Worm (Caenorhabditis elegans): ENCODE results near the gene M03F4.4.

M03F4.4 gene

DNA sequence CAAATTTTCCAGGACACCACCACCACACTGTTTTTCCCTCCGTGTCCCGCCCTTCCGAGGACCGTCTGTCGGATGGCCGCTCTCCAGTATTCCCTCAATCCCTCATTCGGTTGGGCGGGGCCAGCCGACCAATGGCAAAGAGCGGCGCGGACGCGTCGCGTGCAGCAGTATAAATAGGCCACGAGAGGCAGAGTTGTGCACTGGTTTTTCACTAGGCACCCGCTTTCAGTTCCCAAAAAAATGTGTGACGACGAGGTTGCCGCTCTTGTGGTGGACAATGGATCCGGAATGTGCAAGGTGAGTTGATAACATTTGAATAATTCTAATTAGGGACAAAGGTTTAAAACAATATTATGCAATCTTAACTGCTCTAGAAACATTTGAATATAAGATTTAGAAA, 3.2 kb upstream of the M03F4.4 start, which contains the start of gene act-4 (continued):
- no peak for TF ChIP-seq nfya-1 (tag; optimal IDR thresholded peaks at IDR 0.05; ENCODE audit: borderline replicate concordance, insufficient read depth)
- TF ChIP-seq tbp1 (GFP tag; optimal IDR thresholded peaks at IDR 0.05): peak; percentile 50
- no peak for TF ChIP-seq hlh-12 (tag; optimal IDR thresholded peaks at IDR 0.05)
- no peak for TF ChIP-seq F22D6.2 (tag; optimal IDR thresholded peaks at IDR 0.05)
- no peak for TF ChIP-seq nhr-179 (tag; optimal IDR thresholded peaks at IDR 0.05)
- TF ChIP-seq F52B5.7 (tag; optimal IDR thresholded peaks at IDR 0.05): peak; percentile 34
- TF ChIP-seq lin-54 (GFP tag; optimal IDR thresholded peaks at IDR 0.05): no peak
- 0 out of 2 replicates have a peak, but pooled peaks have one; percentile 45 for TF ChIP-seq egl-18 (GFP tag; IDR thresholded peaks at IDR 0.05)
- no peak for TF ChIP-seq madf-10 (tag; optimal IDR thresholded peaks at IDR 0.05)
- peak; percentile 97 for TF ChIP-seq zfh-2 (GFP tag; conservative IDR thresholded peaks at IDR 0.05)
- no peak for TF ChIP-seq snpc-4 (GFP tag; optimal IDR thresholded peaks at IDR 0.05)
- no peak for TF ChIP-seq snpc-4 (tag; optimal IDR thresholded peaks at IDR 0.05)
- TF ChIP-seq snpc-1.3 (tag; optimal IDR thresholded peaks at IDR 0.05; ENCODE audit: insufficient read depth): no peak
- TF ChIP-seq dpff-1 (tag; optimal IDR thresholded peaks at IDR 0.05): no peak
- no peak for TF ChIP-seq attf-6 (GFP tag; IDR thresholded peaks at IDR 0.05)
- TF ChIP-seq ekl-4 (GFP tag; IDR thresholded peaks at IDR 0.05): no peak
- no peak for TF ChIP-seq zim-3 (tag; optimal IDR thresholded peaks at IDR 0.05)
- no peak for TF ChIP-seq egl-44 (GFP tag; IDR thresholded peaks at IDR 0.05)
- TF ChIP-seq snpc-1.1 (tag; optimal IDR thresholded peaks at IDR 0.05; ENCODE audit: insufficient read depth): no peak
- peak; percentile 6 for TF ChIP-seq chd-7 (tag; optimal IDR thresholded peaks at IDR 0.05)
- peak; percentile 84 for TF ChIP-seq ama-1 (optimal IDR thresholded peaks at IDR 0.05)
- TF ChIP-seq ama-1 (GFP tag; optimal IDR thresholded peaks at IDR 0.05): peak in 1 of 2 experiments; percentile 26
- no peak for TF ChIP-seq ztf-28 (GFP tag; IDR thresholded peaks at IDR 0.05)
- no peak for TF ChIP-seq ceh-58 (GFP tag; IDR thresholded peaks at IDR 0.05)
- peak; percentile 23; the same call in 1 of the 2 replicates for TF ChIP-seq dox-1 (GFP tag; IDR thresholded peaks at IDR 0.05)
- TF ChIP-seq F57C9.4 (tag; optimal IDR thresholded peaks at IDR 0.05): no peak
- TF ChIP-seq ztf-25 (GFP tag; IDR thresholded peaks at IDR 0.05): no peak
- no peak for TF ChIP-seq hsf-1 (GFP tag; IDR thresholded peaks at IDR 0.05)
- TF ChIP-seq hmg-20 (GFP tag; IDR thresholded peaks at IDR 0.05): no peak
- TF ChIP-seq ztf-6 (GFP tag; IDR thresholded peaks at IDR 0.05): no peak
- no peak for TF ChIP-seq lsl-1 (GFP tag; optimal IDR thresholded peaks at IDR 0.05)
- no peak for TF ChIP-seq mes-4 (tag; optimal IDR thresholded peaks at IDR 0.05)
- no peak for TF ChIP-seq hrde-1 (tag; optimal IDR thresholded peaks at IDR 0.05; ENCODE audit: borderline replicate concordance)
- no peak for TF ChIP-seq pha-4 (tag; optimal IDR thresholded peaks at IDR 0.05)
- TF ChIP-seq ceh-27 (GFP tag; optimal IDR thresholded peaks at IDR 0.05): peak; percentile 68
- no peak for TF ChIP-seq F39B2.1 (GFP tag; IDR thresholded peaks at IDR 0.05)
- no peak for TF ChIP-seq attf-3 (GFP tag; conservative IDR thresholded peaks at IDR 0.05)
- no peak for TF ChIP-seq ztf-22 (GFP tag; optimal IDR thresholded peaks at IDR 0.05)
- peak; percentile 40 for TF ChIP-seq atf-7 (tag; optimal IDR thresholded peaks at IDR 0.05)
- no peak for TF ChIP-seq ceh-79 (tag; optimal IDR thresholded peaks at IDR 0.05)
- TF ChIP-seq athp-1 (tag; optimal IDR thresholded peaks at IDR 0.05): no peak
- no peak for TF ChIP-seq F49E8.2 (tag; optimal IDR thresholded peaks at IDR 0.05; ENCODE audit: insufficient read depth)
- no peak for TF ChIP-seq bed-1 (GFP tag; IDR thresholded peaks at IDR 0.05)
- TF ChIP-seq rpc-1 (optimal IDR thresholded peaks at IDR 0.05): no peak
- TF ChIP-seq rpc-1 (tag; optimal IDR thresholded peaks at IDR 0.05): no peak
- no peak for TF ChIP-seq lin-35 (GFP tag; optimal IDR thresholded peaks at IDR 0.05)
- no peak for TF ChIP-seq B0019.2 (GFP tag; conservative IDR thresholded peaks at IDR 0.05)
- TF ChIP-seq egrh-3 (GFP tag; IDR thresholded peaks at IDR 0.05): peak; percentile 43; the same call in 1 of the 2 replicates
- no peak for TF ChIP-seq C06A6.2 (GFP tag; conservative IDR thresholded peaks at IDR 0.05)
- no peak for TF ChIP-seq mel-28 (tag; optimal IDR thresholded peaks at IDR 0.05; ENCODE audit: borderline replicate concordance)

All from whole organism, young adult.